Worm (Caenorhabditis elegans) whole organism, L3 larva: ENCODE measurements around the gene ttc-7.

ENCODE experiments used
- R02D3.7 ChIP-seq: fragments of 150-350 bp; optimal IDR thresholded peaks from 2 replicates; lab custom pipeline; 2014; ENCODE audit warnings: missing biosample characterization, missing genetic modification characterization
- ZK546.5 ChIP-seq: sonication (generic microtip); optimal IDR thresholded peaks from 2 replicates; lab custom pipeline; 2017; ENCODE audit warnings: missing biosample characterization, missing genetic modification characterization
- aly-2 ChIP-seq: fragments of 150-350 bp; optimal IDR thresholded peaks from 2 replicates; lab custom pipeline; 2014; ENCODE audit warnings: missing biosample characterization, missing genetic modification characterization
- ceh-16 ChIP-seq: sonication (generic microtip); optimal IDR thresholded peaks from 2 replicates; lab custom pipeline; 2017; ENCODE audit warnings: missing biosample characterization, missing genetic modification characterization
- ceh-28 ChIP-seq: fragments of 150-350 bp; optimal IDR thresholded peaks from 2 replicates; lab custom pipeline; 2014; ENCODE audit warnings: missing biosample characterization, missing genetic modification reagents, missing genetic modification characterization
- ceh-82 ChIP-seq: fragments of 150-350 bp; optimal IDR thresholded peaks from 2 replicates; lab custom pipeline; 2014; ENCODE audit warnings: missing biosample characterization, missing genetic modification characterization
- ceh-9 ChIP-seq: sonication (generic microtip); optimal IDR thresholded peaks from 2 replicates; lab custom pipeline; 2018; ENCODE audit warnings: missing biosample characterization, missing genetic modification characterization
- egl-27 ChIP-seq: sonication (generic microtip); optimal IDR thresholded peaks from 4 replicates; lab custom pipeline; 2017; ENCODE audit warnings: missing biosample characterization, missing genetic modification reagents, missing genetic modification characterization
- egl-5 ChIP-seq: fragments of 150-350 bp; optimal IDR thresholded peaks from 2 replicates; lab custom pipeline; 2017; ENCODE audit warnings: missing biosample characterization, missing genetic modification reagents, missing genetic modification characterization, inconsistent platforms
- elt-1 ChIP-seq: fragments of 150-350 bp; optimal IDR thresholded peaks from 2 replicates; lab custom pipeline; 2014; ENCODE audit warnings: missing biosample characterization, missing genetic modification characterization
- elt-3 ChIP-seq, 3 experiments: fragments of 150-350 bp in 1 of 3; sonication (generic microtip) in 2 of 3; optimal IDR thresholded peaks; 2 replicates in 2 of 3; 4 replicates in 1 of 3; lab custom pipeline; 2014 to 2017; ENCODE audit warnings: missing biosample characterization in 3 of 3, missing genetic modification characterization in 3 of 3
- fkh-2 ChIP-seq: fragments of 150-350 bp; optimal IDR thresholded peaks from 2 replicates; lab custom pipeline; 2014; ENCODE audit warnings: missing biosample characterization, missing genetic modification reagents, missing genetic modification characterization
- fos-1 ChIP-seq: fragments of 150-350 bp; optimal IDR thresholded peaks from 2 replicates; lab custom pipeline; 2014; ENCODE audit warnings: missing biosample characterization, missing genetic modification characterization
- hmg-11 ChIP-seq: sonication (generic microtip); optimal IDR thresholded peaks from 2 replicates; lab custom pipeline; 2016; ENCODE audit warnings: missing genetic modification characterization, missing compliant biosample characterization
- lin-39 ChIP-seq: fragments of 150-350 bp; optimal IDR thresholded peaks from 2 replicates; lab custom pipeline; 2018; ENCODE audit warnings: missing biosample characterization, missing genetic modification reagents, missing genetic modification characterization
- lsy-12 ChIP-seq: sonication (generic microtip); optimal IDR thresholded peaks from 2 replicates; lab custom pipeline; 2016; ENCODE audit warnings: mild to moderate bottlenecking, missing genetic modification characterization, missing compliant biosample characterization
- mdl-1 ChIP-seq: fragments of 150-350 bp; optimal IDR thresholded peaks from 2 replicates; lab custom pipeline; 2014; ENCODE audit warnings: missing biosample characterization, missing genetic modification characterization
- mml-1 ChIP-seq: fragments of 150-350 bp; sonication (generic microtip); optimal IDR thresholded peaks from 3 replicates; lab custom pipeline; 2014; ENCODE audit warnings: missing biosample characterization, missing genetic modification characterization
- nfya-1 ChIP-seq: sonication (generic microtip); optimal IDR thresholded peaks from 2 replicates; lab custom pipeline; 2017; ENCODE audit warnings: missing genetic modification characterization, mild to moderate bottlenecking, missing compliant biosample characterization, antibody characterized with exemption, moderate library complexity; ENCODE audit not compliant: insufficient read depth
- nhr-11 ChIP-seq: fragments of 150-350 bp; optimal IDR thresholded peaks from 2 replicates; lab custom pipeline; 2014; ENCODE audit warnings: missing biosample characterization, missing genetic modification characterization
- nhr-12 ChIP-seq: fragments of 150-350 bp; optimal IDR thresholded peaks from 2 replicates; lab custom pipeline; 2014; ENCODE audit warnings: missing biosample characterization, missing genetic modification characterization
- nhr-23 ChIP-seq: fragments of 150-350 bp; optimal IDR thresholded peaks from 2 replicates; lab custom pipeline; 2014; ENCODE audit warnings: missing biosample characterization, missing genetic modification reagents, missing genetic modification characterization
- nhr-25 ChIP-seq: sonication (generic microtip); optimal IDR thresholded peaks from 2 replicates; lab custom pipeline; 2017; ENCODE audit warnings: missing biosample characterization, missing genetic modification characterization
- nhr-28 ChIP-seq: fragments of 150-350 bp; optimal IDR thresholded peaks from 2 replicates; lab custom pipeline; 2014; ENCODE audit warnings: missing biosample characterization, missing genetic modification characterization
- nhr-67 ChIP-seq: fragments of 150-350 bp; optimal IDR thresholded peaks from 2 replicates; lab custom pipeline; 2014; ENCODE audit warnings: missing biosample characterization, missing genetic modification characterization
- nhr-76 ChIP-seq: fragments of 150-350 bp; sonication (generic microtip); optimal IDR thresholded peaks from 5 replicates; lab custom pipeline; 2014; ENCODE audit warnings: missing biosample characterization, missing genetic modification characterization
- nhr-77 ChIP-seq: fragments of 150-350 bp; optimal IDR thresholded peaks from 2 replicates; lab custom pipeline; 2014; ENCODE audit warnings: missing biosample characterization, missing genetic modification characterization
- pqm-1 ChIP-seq: fragments of 150-350 bp; optimal IDR thresholded peaks from 2 replicates; lab custom pipeline; 2017; ENCODE audit warnings: missing biosample characterization, missing genetic modification characterization, inconsistent platforms
- sea-2 ChIP-seq: fragments of 150-350 bp; sonication (generic microtip); optimal IDR thresholded peaks from 4 replicates; lab custom pipeline; 2014; ENCODE audit warnings: missing biosample characterization, missing genetic modification reagents, missing genetic modification characterization
- skn-1 ChIP-seq: fragments of 150-350 bp; optimal IDR thresholded peaks from 2 replicates; lab custom pipeline; 2014; ENCODE audit warnings: missing biosample characterization, missing genetic modification characterization
- tbx-2 ChIP-seq: sonication (generic microtip); optimal IDR thresholded peaks from 2 replicates; lab custom pipeline; 2016; ENCODE audit warnings: mild to moderate bottlenecking, missing genetic modification characterization, missing compliant biosample characterization
- unc-39 ChIP-seq: sonication (generic microtip); optimal IDR thresholded peaks from 4 replicates; lab custom pipeline; 2017; ENCODE audit warnings: missing biosample characterization, missing genetic modification characterization
- zag-1 ChIP-seq: fragments of 150-350 bp; optimal IDR thresholded peaks from 2 replicates; lab custom pipeline; 2014; ENCODE audit warnings: missing biosample characterization, missing genetic modification characterization

The ttc-7 gene

ce11 chrIII:1852126-1852717 is 8.0 kb upstream of the ttc-7 start:
- TF ChIP-seq hmg-11 (tag; lab: Kevin White, UChicago) (no peak), fkh-2 (tag; lab: Kevin White, UChicago) (no peak), egl-5 (tag; lab: Kevin White, UChicago) (no peak), ceh-28 (tag; lab: Kevin White, UChicago) (peak; percentile 68), nhr-28 (no peak), mml-1 (tag; lab: Kevin White, UChicago) (no peak), pqm-1 (tag; lab: Kevin White, UChicago) (no peak), nhr-67 (tag; lab: Kevin White, UChicago) (no peak)

ce11 chrIII:1853944-1854343 is 6.3 kb upstream of the ttc-7 start:
- TF ChIP-seq hmg-11 (tag; lab: Kevin White, UChicago) (peak; percentile 12), nhr-25 (tag; lab: Kevin White, UChicago) (peak; percentile 89), ceh-82 (tag; lab: Kevin White, UChicago) (no peak)
- TF ChIP-seq, all 47 proteins: peak for 2

ce11 chrIII:1855092-1855491 is 5.1 kb upstream of the ttc-7 start, which contains the start of gene hlh-33:
Gene hlh-33 (plus strand): TSS chrIII:1855392.
- TF ChIP-seq egl-27 (tag; lab: Kevin White, UChicago) (no peak), ZK546.5 (tag; lab: Kevin White, UChicago) (no peak), nhr-77 (tag; lab: Kevin White, UChicago) (no peak)

- TF ChIP-seq nhr-76 (tag; lab: Kevin White, UChicago) (no peak), unc-39 (no peak), sea-2 (GFP tag; lab: Kevin White, UChicago) (no peak), elt-3 (tag; optimal IDR thresholded peaks at IDR 0.05; lab: Kevin White, UChicago) (no peak), ceh-82 (tag; lab: Kevin White, UChicago) (no peak), aly-2 (tag; lab: Kevin White, UChicago) (no peak), R02D3.7 (tag; lab: Kevin White, UChicago) (no peak), fkh-2 (tag; lab: Kevin White, UChicago) (no peak), lsy-12 (tag; lab: Kevin White, UChicago) (no peak), ceh-9 (tag; lab: Kevin White, UChicago) (no peak), hmg-11 (tag; lab: Kevin White, UChicago) (no peak), nhr-25 (tag; lab: Kevin White, UChicago) (no peak), nhr-67 (tag; lab: Kevin White, UChicago) (no peak), elt-1 (no peak), nfya-1 (no peak), skn-1 (tag; lab: Kevin White, UChicago) (no peak), nhr-12 (tag; lab: Kevin White, UChicago) (no peak), nhr-28 (no peak), nhr-23 (tag; lab: Kevin White, UChicago) (no peak)
These were observed 4.1 kb upstream of the ttc-7 start for ce11 chrIII:1856175-1856574.

- no peak for TF ChIP-seq ZK546.5 (tag; lab: Kevin White, UChicago)
- TF ChIP-seq zag-1 (tag; lab: Kevin White, UChicago): no peak
- no peak for TF ChIP-seq ceh-16
- no peak for TF ChIP-seq nhr-77 (tag; lab: Kevin White, UChicago)
- no peak for TF ChIP-seq elt-1
- TF ChIP-seq skn-1 (tag; lab: Kevin White, UChicago): no peak
- no peak for TF ChIP-seq fos-1 (tag; lab: Kevin White, UChicago)
- no peak for TF ChIP-seq lin-39 (tag; lab: Kevin White, UChicago)
- TF ChIP-seq mdl-1 (tag; lab: Kevin White, UChicago): no peak
- no peak for TF ChIP-seq mml-1 (tag; lab: Kevin White, UChicago)
- no peak for TF ChIP-seq nhr-11 (tag; lab: Kevin White, UChicago)
- no peak for TF ChIP-seq elt-3 (tag; optimal IDR thresholded peaks at IDR 0.05; lab: Kevin White, UChicago)
- TF ChIP-seq ceh-9 (tag; lab: Kevin White, UChicago): no peak
- TF ChIP-seq ceh-28 (tag; lab: Kevin White, UChicago): no peak
- no peak for TF ChIP-seq R02D3.7 (tag; lab: Kevin White, UChicago)
- no peak for TF ChIP-seq tbx-2 (tag; lab: Kevin White, UChicago)
These were observed 3.5 kb upstream of the ttc-7 start for ce11 chrIII:1856679-1857078.
